Worm (Caenorhabditis elegans) whole organism, young adult: ENCODE measurements around the gene chw-1.

Source experiments
- F10E7.11 ChIP-seq: sonication (generic microtip); optimal IDR thresholded peaks from 2 replicates; lab custom pipeline; 2017; ENCODE audit warnings: mild to moderate bottlenecking, missing genetic modification characterization, moderate library complexity, missing compliant biosample characterization
- efl-1 ChIP-seq: fragments of 150-350 bp; optimal IDR thresholded peaks from 2 replicates; lab custom pipeline; 2014; ENCODE audit warnings: missing biosample characterization, missing genetic modification reagents, missing genetic modification characterization
- nhr-27 ChIP-seq: fragments of 200-800 bp; sonication (Bioruptor generic); optimal IDR thresholded peaks from 2 replicates; lab custom pipeline; 2018; ENCODE audit warnings: mild to moderate bottlenecking, missing genetic modification characterization, moderate library complexity, missing compliant biosample characterization

DNA sequence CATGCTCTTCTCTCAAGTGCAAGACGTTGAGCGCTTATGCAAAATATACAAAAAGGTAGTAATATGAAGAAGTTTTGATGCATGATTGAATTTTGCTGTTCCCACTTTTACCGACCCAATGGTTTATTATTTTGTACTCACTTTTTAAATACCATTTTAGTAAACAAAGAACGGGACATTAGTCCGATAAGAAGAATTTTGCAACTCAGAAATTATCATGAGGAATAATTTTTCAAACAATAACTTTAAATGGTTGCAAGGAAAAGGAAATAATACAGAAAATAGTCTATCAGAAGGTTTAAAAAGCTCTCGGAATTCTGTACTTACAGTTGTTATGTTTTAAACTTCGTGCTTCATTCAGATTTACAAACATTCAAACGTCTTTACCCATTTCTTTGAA lies 47.5 kb upstream of the chw-1 start, which contains the start of gene F15H10.9:
- no peak for TF ChIP-seq F10E7.11
- TF ChIP-seq nhr-27 (tag; lab: Kevin White, UChicago) = no peak
- no peak for TF ChIP-seq efl-1 (GFP tag; lab: Kevin White, UChicago)
